Fruit fly (Drosophila melanogaster): ENCODE data around the gene CG11327.
A peak's percentile ranks its signal among the peaks of the same experiment; 100 is the strongest.

The CG11327 gene

DNA sequence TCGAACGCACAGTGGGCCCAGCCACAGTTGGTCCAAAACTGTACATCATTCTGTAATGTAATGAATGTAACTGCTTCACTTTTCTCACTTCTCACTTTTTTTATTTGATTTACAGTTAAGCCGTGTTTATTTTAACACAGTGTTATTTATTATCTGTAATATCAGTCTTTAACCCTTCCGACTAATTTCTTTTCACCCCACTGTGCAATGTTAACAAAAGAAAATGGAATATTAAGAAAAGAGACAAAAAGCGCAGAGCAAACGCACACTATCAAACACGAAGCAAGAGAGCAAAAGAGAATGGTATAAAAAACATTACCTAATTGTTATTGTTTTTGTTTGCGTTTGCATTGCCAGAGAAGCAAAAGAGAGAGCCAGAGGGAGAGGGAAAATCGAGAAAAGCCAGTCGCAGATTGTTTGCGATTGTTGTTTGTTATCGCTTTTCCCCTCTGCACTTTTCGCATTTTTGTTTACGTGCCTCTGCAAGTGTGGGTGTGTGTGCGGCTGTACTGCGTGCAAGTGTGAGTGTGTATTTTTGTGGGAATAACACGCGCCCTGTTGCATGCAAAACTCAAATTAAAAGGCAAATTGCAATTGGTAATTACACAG, 39.3 kb downstream of the CG11327 start (continued):
- TF ChIP-seq CG31224 (GFP tag; IDR thresholded peaks at IDR 0.05) (peak; percentile 92), Stat92E (GFP tag; optimal IDR thresholded peaks at IDR 0.05) (peak in 1 of 3 experiments; percentile 94), kah (GFP tag; optimal IDR thresholded peaks at IDR 0.05) (peak; percentile 96), Hey (tag; optimal IDR thresholded peaks at IDR 0.05) (peak; percentile 80), CG14014 (GFP tag; IDR thresholded peaks at IDR 0.05) (peak; percentile 98), CG15011 (GFP tag; optimal IDR thresholded peaks at IDR 0.05) (peak; percentile 96), CG11504 (tag; optimal IDR thresholded peaks at IDR 0.05) (peak; percentile 98), sob (GFP tag; IDR thresholded peaks at IDR 0.05) (peak; percentile 96), NK7.1 (GFP tag; optimal IDR thresholded peaks at IDR 0.05) (peak; percentile 98), fd64A (GFP tag; optimal IDR thresholded peaks at IDR 0.05) (peak; percentile 97), CG15073 (GFP tag; optimal IDR thresholded peaks at IDR 0.05) (peak; percentile 86), CG17359 (tag; optimal IDR thresholded peaks at IDR 0.05) (peak; percentile 99), CG6689 (GFP tag; IDR thresholded peaks at IDR 0.05) (peak; percentile 98), CG14667 (GFP tag; IDR thresholded peaks at IDR 0.05) (peak; percentile 94), CG3407 (GFP tag; optimal IDR thresholded peaks at IDR 0.05) (peak; percentile 97), Med (GFP tag) (peak; percentile 100), CG8388 (GFP tag; optimal IDR thresholded peaks at IDR 0.05) (peak; percentile 99), dpn (GFP tag; optimal IDR thresholded peaks at IDR 0.05) (peak; percentile 98 to 99), al (GFP tag; IDR thresholded peaks at IDR 0.05) (peak; percentile 92), run (tag; optimal IDR thresholded peaks at IDR 0.05) (peak; percentile 98), onecut (GFP tag; IDR thresholded peaks at IDR 0.05) (peak; percentile 96), p53 (GFP tag; optimal IDR thresholded peaks at IDR 0.05) (peak; percentile 95), CG11398 (GFP tag; optimal IDR thresholded peaks at IDR 0.05) (peak; percentile 99), eve (GFP tag; optimal IDR thresholded peaks at IDR 0.05) (peak in 1 of 2 experiments; percentile 99), dimm (GFP tag; IDR thresholded peaks at IDR 0.05) (peak; percentile 92), pzg (GFP tag; optimal IDR thresholded peaks at IDR 0.05) (peak; percentile 15), Rfx (GFP tag; IDR thresholded peaks at IDR 0.05) (peak; percentile 97), ssp (GFP tag; IDR thresholded peaks at IDR 0.05) (peak; percentile 87), repo (GFP tag; optimal IDR thresholded peaks at IDR 0.05) (peak; percentile 98), CG5953 (GFP tag; IDR thresholded peaks at IDR 0.05) (peak; percentile 98), CG14441 (GFP tag; IDR thresholded peaks at IDR 0.05) (peak; percentile 98), CG12942 (GFP tag; optimal IDR thresholded peaks at IDR 0.05) (peak; percentile 98), row (GFP tag; IDR thresholded peaks at IDR 0.05) (peak; percentile 97), tgo (GFP tag; IDR thresholded peaks at IDR 0.05) (peak; percentile 98), trh (GFP tag; optimal IDR thresholded peaks at IDR 0.05) (peak; percentile 95), lbe (GFP tag; optimal IDR thresholded peaks at IDR 0.05) (peak; percentile 86), CG9932 (GFP tag; IDR thresholded peaks at IDR 0.05) (peak; percentile 92), CG10321 (GFP tag; IDR thresholded peaks at IDR 0.05) (peak; percentile 82), Gsc (GFP tag; IDR thresholded peaks at IDR 0.05) (peak; percentile 86), dati (GFP tag; IDR thresholded peaks at IDR 0.05) (peak; percentile 91), CG32772 (GFP tag; IDR thresholded peaks at IDR 0.05) (peak; percentile 97), CG2129 (GFP tag; IDR thresholded peaks at IDR 0.05; ENCODE audit: partially characterized antibody) (no peak), tll (GFP tag; optimal IDR thresholded peaks at IDR 0.05) (peak in 1 of 2 experiments; percentile 90), Mes4 (GFP tag; optimal IDR thresholded peaks at IDR 0.05) (peak; percentile 99), C15 (GFP tag; IDR thresholded peaks at IDR 0.05) (peak; percentile 95), Dip3 (GFP tag; optimal IDR thresholded peaks at IDR 0.05) (peak; percentile 96), CG16815 (GFP tag; optimal IDR thresholded peaks at IDR 0.05) (peak; percentile 95), lilli (GFP tag; optimal IDR thresholded peaks at IDR 0.05) (peak; percentile 98), Atf-2 (GFP tag; optimal IDR thresholded peaks at IDR 0.05) (peak; percentile 98), Mad (GFP tag; optimal IDR thresholded peaks at IDR 0.05) (peak; percentile 98), CG8478 (optimal IDR thresholded peaks at IDR 0.05) (no peak)

Measured in whole organism, embryonic.